Fruit fly (Drosophila melanogaster) whole organism, wandering third instar larva: ENCODE data around the gene gammaCOP.

ENCODE experiments used
- CG32264 ChIP-seq: fragments of 200-800 bp; sonication (Bioruptor generic); optimal IDR thresholded peaks from 2 replicates; lab custom pipeline; 2016; ENCODE audit warnings: missing biosample characterization, missing genetic modification characterization
- CG9705 ChIP-seq: fragments of 200-800 bp; sonication (Bioruptor generic); optimal IDR thresholded peaks from 2 replicates; lab custom pipeline; 2018; ENCODE audit warnings: missing biosample characterization, mild to moderate bottlenecking, missing genetic modification characterization
- Dfd ChIP-seq: fragments of >200 bp; optimal IDR thresholded peaks from 2 replicates; lab custom pipeline; 2017; ENCODE audit warnings: missing biosample characterization, missing genetic modification characterization
- Dif ChIP-seq: fragments of 200-275, 200-300 bp; sonication (Bioruptor generic); optimal IDR thresholded peaks from 2 replicates; lab custom pipeline; 2018; ENCODE audit warnings: missing biosample characterization, missing genetic modification characterization; ENCODE audit not compliant: partially characterized antibody
- GATAd ChIP-seq: sonication (Bioruptor generic); optimal IDR thresholded peaks from 2 replicates; lab custom pipeline; 2016; ENCODE audit warnings: missing biosample characterization, missing genetic modification characterization
- Hnf4 ChIP-seq: fragments of 200-800 bp; sonication (Bioruptor generic); optimal IDR thresholded peaks from 2 replicates; lab custom pipeline; 2016; ENCODE audit warnings: missing biosample characterization, mild to moderate bottlenecking, missing genetic modification characterization
- Hr83 ChIP-seq: fragments of 200-300 bp; sonication (Bioruptor generic); optimal IDR thresholded peaks from 2 replicates; lab custom pipeline; 2016; ENCODE audit warnings: missing biosample characterization, mild to moderate bottlenecking, missing genetic modification characterization, moderate library complexity; ENCODE audit not compliant: poor library complexity, severe bottlenecking
- Jra ChIP-seq: sonication (Bioruptor generic); optimal IDR thresholded peaks from 2 replicates; lab custom pipeline; 2016; ENCODE audit warnings: missing biosample characterization, missing genetic modification characterization
- Myc ChIP-seq: fragments of >200 bp; optimal IDR thresholded peaks from 2 replicates; lab custom pipeline; 2017
- N ChIP-seq: fragments of >200 bp; optimal IDR thresholded peaks from 2 replicates; lab custom pipeline; 2018; ENCODE audit warnings: missing biosample characterization, missing external identifiers, missing genetic modification characterization
- OdsH ChIP-seq: fragments of 200-800 bp; sonication (Bioruptor generic); optimal IDR thresholded peaks from 2 replicates; lab custom pipeline; 2016; ENCODE audit warnings: missing biosample characterization, mild to moderate bottlenecking, missing genetic modification characterization
- Rel ChIP-seq, 2 experiments: fragments of 200-800 bp; sonication (Bioruptor generic) in 1 of 2; optimal IDR thresholded peaks; 2 replicates in 1 of 2; 3 replicates in 1 of 2; lab custom pipeline; 2016 to 2019; ENCODE audit warnings: mild to moderate bottlenecking in 2 of 2, missing biosample characterization in 2 of 2, missing genetic modification characterization in 2 of 2, moderate library complexity in 1 of 2
- Sp1 ChIP-seq: fragments of 200-800 bp; sonication (Bioruptor generic); optimal IDR thresholded peaks from 3 replicates; lab custom pipeline; 2019; ENCODE audit warnings: missing biosample characterization, mild to moderate bottlenecking, missing genetic modification characterization, moderate library complexity
- Vsx2 ChIP-seq: fragments of 200-300, 225-300 bp; sonication (Bioruptor generic); optimal IDR thresholded peaks from 2 replicates; lab custom pipeline; 2018; ENCODE audit warnings: missing biosample characterization, missing genetic modification characterization; ENCODE audit not compliant: partially characterized antibody
- br ChIP-seq: fragments of 200-800 bp; sonication (Bioruptor generic); optimal IDR thresholded peaks from 2 replicates; lab custom pipeline; 2016; ENCODE audit warnings: missing biosample characterization, missing genetic modification characterization
- dl ChIP-seq, 2 experiments: fragments of 175-275, 200-275 bp in 1 of 2; fragments of 200-275 bp in 1 of 2; sonication (Bioruptor generic); optimal IDR thresholded peaks; lab custom pipeline; 2018; ENCODE audit warnings: mild to moderate bottlenecking in 2 of 2, missing biosample characterization in 2 of 2, missing genetic modification characterization in 2 of 2, moderate library complexity in 2 of 2; ENCODE audit not compliant: partially characterized antibody in 2 of 2, insufficient read depth in 1 of 2
- dmrt93B ChIP-seq: fragments of 200-800 bp; sonication (Bioruptor generic); optimal IDR thresholded peaks from 2 replicates; lab custom pipeline; 2018; ENCODE audit warnings: missing biosample characterization, mild to moderate bottlenecking, missing genetic modification characterization
- dsf ChIP-seq: sonication (Bioruptor generic); optimal IDR thresholded peaks from 2 replicates; lab custom pipeline; 2016; ENCODE audit warnings: missing biosample characterization, missing genetic modification characterization, borderline replicate concordance
- ey ChIP-seq: fragments of 200-800 bp; sonication (Bioruptor generic); optimal IDR thresholded peaks from 2 replicates; lab custom pipeline; 2016; ENCODE audit warnings: missing biosample characterization, missing genetic modification characterization
- fru ChIP-seq: fragments of 200-800 bp; sonication (Bioruptor generic); optimal IDR thresholded peaks from 3 replicates; lab custom pipeline; 2016; ENCODE audit warnings: missing biosample characterization, mild to moderate bottlenecking, missing genetic modification characterization
- h ChIP-seq: fragments of 200-800 bp; sonication (Bioruptor generic); optimal IDR thresholded peaks from 3 replicates; lab custom pipeline; 2016; ENCODE audit warnings: missing biosample characterization, mild to moderate bottlenecking, missing genetic modification characterization
- pan ChIP-seq: fragments of >200 bp; optimal IDR thresholded peaks from 2 replicates; lab custom pipeline; 2017
- psq ChIP-seq: fragments of 200-800 bp; sonication (Bioruptor generic); optimal IDR thresholded peaks from 3 replicates; lab custom pipeline; 2017; ENCODE audit warnings: missing biosample characterization, mild to moderate bottlenecking, missing genetic modification characterization, moderate library complexity
- rgr ChIP-seq: fragments of 200-800 bp; sonication (Bioruptor generic); optimal IDR thresholded peaks from 3 replicates; lab custom pipeline; 2016; ENCODE audit warnings: missing biosample characterization, mild to moderate bottlenecking, missing genetic modification characterization
- sage ChIP-seq: fragments of 200-800 bp; sonication (Bioruptor generic); optimal IDR thresholded peaks from 2 replicates; lab custom pipeline; 2016; ENCODE audit warnings: missing biosample characterization, mild to moderate bottlenecking, missing genetic modification characterization
- sv ChIP-seq: fragments of 200-800 bp; sonication (Bioruptor generic); optimal IDR thresholded peaks from 3 replicates; lab custom pipeline; 2016; ENCODE audit warnings: missing biosample characterization, missing genetic modification characterization
- tai ChIP-seq: sonication (Bioruptor generic); optimal IDR thresholded peaks from 2 replicates; lab custom pipeline; 2016; ENCODE audit warnings: missing biosample characterization, missing genetic modification characterization
- usp ChIP-seq: fragments of >200 bp; optimal IDR thresholded peaks from 2 replicates; lab custom pipeline; 2017; ENCODE audit warnings: missing biosample characterization, missing genetic modification characterization

Gene gammaCOP

DNA sequence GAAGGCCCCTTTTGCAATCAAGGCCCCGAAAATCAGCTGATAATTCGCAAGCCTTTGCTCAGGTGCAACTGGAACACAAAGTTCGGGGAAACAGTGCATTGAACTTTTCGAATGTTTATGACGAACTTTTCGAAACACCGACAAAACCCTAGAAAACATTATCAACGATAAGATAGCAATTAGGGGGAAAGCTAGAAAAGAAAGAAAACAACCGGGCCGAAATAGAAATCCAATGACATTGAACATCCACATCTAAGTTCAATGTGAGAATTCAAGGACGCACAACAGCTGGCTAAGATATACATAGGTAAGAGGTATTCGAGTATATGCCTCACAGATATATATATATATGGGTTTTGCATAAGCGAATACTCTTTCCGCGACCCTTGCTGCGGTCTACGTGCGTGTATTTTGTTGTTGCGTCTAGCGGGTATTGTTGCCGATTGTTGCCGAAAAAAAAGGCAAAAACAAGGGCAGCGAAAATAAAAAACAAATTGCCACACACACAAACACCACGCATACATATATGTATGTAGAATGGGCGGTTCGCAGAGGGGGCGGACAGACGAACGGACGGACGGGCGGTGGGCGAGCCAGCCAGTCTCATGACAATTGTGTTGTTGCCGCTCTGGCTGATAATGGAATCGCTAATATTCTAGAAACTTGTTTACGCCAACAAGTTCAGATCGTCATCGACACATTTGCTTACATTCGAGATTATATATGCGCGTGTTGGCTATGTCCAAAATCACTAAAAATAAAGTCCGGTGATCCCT, 27.8 kb downstream of the gammaCOP start (continued):
- TF ChIP-seq dsf: no peak

DNA sequence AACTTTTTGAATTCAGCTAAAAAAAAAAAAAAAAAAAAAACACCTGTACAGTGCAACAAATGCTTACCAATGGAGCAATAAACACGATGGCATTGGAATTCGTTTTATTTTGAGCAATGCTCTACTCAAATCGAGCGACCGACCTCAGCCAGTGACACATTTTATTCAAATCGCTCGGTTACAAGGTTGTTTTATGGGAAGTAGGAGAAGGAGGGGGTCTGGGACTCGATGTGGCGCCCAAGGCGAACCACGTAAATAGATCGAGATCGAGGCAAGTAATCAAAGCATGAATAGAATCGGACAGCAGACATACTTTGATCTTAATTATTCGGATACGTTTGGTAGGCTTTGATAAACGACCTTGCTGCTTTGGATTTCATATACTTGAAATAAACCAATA, 31.3 kb downstream of the gammaCOP start:
- TF ChIP-seq Hr83 (GFP tag; lab: Kevin White, UChicago): no peak
- TF ChIP-seq Jra (GFP tag; lab: Kevin White, UChicago): no peak
- no peak for TF ChIP-seq dl (GFP tag; optimal IDR thresholded peaks at IDR 0.05; lab: Kevin White, UChicago; ENCODE audit: insufficient read depth in 1 of 2, partially characterized antibody in 2 of 2)
- TF ChIP-seq dsf: no peak
- no peak for TF ChIP-seq Dif (GFP tag; lab: Kevin White, UChicago)
- no peak for TF ChIP-seq pan
- TF ChIP-seq Myc (lab: Kevin White, UChicago): no peak
- no peak for TF ChIP-seq dmrt93B (GFP tag; lab: Kevin White, UChicago)
- TF ChIP-seq OdsH (GFP tag; lab: Kevin White, UChicago): no peak
- no peak for TF ChIP-seq h (GFP tag; lab: Kevin White, UChicago)
- no peak for TF ChIP-seq usp (GFP tag; lab: Kevin White, UChicago)
- no peak for TF ChIP-seq tai
- no peak for TF ChIP-seq GATAd (GFP tag; lab: Kevin White, UChicago)
- no peak for TF ChIP-seq ey (GFP tag; lab: Kevin White, UChicago)
- no peak for TF ChIP-seq Dfd (GFP tag; lab: Kevin White, UChicago)
- no peak for TF ChIP-seq Hnf4 (GFP tag; lab: Kevin White, UChicago)
- no peak for TF ChIP-seq br
- TF ChIP-seq Rel (GFP tag; optimal IDR thresholded peaks at IDR 0.05; lab: Kevin White, UChicago): no peak
- TF ChIP-seq Rel (tag; optimal IDR thresholded peaks at IDR 0.05; lab: Kevin White, UChicago): no peak
- no peak for TF ChIP-seq CG9705 (GFP tag; lab: Kevin White, UChicago)
- no peak for TF ChIP-seq sv (GFP tag; lab: Kevin White, UChicago)

DNA sequence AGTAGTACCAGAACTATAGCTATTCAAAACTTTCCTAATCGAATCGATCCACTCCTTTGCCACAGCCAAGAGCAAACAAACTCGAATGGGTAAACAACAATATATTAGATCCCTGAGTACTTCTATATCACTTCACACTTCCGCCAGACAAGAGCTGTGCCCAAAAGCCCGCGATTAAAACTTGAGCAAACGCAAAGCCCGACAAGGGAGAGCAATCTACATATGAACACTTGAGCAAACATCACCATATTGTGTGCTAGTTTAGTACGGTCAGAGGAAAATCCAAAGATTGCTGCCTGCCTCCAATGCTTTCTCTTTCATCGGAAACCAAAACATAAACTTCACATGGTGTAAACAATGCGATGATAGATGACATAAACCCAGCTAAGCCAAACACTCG, 31.7 kb downstream of the gammaCOP start:
- TF ChIP-seq psq (no peak), Vsx2 (GFP tag; lab: Kevin White, UChicago) (no peak), Rel (GFP tag; optimal IDR thresholded peaks at IDR 0.05; lab: Kevin White, UChicago) (no peak), Rel (tag; optimal IDR thresholded peaks at IDR 0.05; lab: Kevin White, UChicago) (no peak), Dfd (GFP tag; lab: Kevin White, UChicago) (no peak), dl (GFP tag; optimal IDR thresholded peaks at IDR 0.05; lab: Kevin White, UChicago; ENCODE audit: insufficient read depth in 1 of 2, partially characterized antibody in 2 of 2) (no peak)

DNA sequence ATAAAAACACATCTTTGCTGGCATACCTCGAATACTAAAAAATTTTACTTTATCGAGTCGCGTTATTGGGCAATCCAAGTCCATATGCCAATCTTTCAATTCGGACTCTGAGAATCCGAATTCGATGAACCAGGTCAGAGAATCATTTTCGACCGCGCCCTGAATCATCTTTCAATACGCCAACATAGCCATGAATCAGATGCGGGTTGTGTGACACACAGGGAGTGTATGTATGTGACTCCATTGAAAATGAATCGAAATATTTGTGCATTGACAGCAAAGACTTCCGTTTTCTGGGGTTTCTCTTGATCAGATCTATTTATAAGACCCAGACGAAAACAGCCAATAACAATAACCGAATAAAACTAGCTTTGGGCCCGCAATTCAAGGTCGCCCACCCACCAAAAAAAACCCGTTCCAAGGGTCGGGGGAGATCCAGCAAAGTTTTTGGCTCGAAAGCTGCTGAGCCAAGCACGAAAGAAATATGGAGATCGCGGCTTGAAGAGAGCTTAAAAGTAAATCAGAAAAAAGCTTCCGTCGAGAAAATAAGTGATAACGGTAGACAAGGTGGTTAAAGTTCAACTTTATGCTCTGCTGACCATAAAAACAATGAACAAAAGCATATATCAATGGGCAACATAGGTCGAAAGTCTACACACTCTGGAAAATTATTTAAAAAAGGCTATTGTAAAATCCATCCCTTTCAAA, 32.6 kb downstream of the gammaCOP start:
- TF ChIP-seq dsf (no peak), Hnf4 (GFP tag; lab: Kevin White, UChicago) (peak; percentile 2)

DNA sequence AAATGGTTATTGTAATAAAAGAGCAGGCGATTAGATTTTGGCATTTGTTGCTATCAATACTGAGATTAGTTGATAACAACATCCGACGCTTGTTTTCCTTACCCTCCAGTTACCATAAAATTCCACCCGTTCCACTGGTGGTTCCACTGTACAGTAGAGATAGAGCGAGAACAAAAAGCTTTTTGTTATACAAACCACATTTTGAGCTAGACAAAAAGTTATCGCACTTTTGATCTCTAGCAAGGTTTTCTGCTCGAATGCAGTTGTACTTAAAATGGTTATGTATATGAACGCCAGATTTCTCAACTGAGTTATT, 33.1 kb downstream of the gammaCOP start:
- no peak for TF ChIP-seq usp (GFP tag; lab: Kevin White, UChicago)
- no peak for TF ChIP-seq Dif (GFP tag; lab: Kevin White, UChicago)
- no peak for TF ChIP-seq sv (GFP tag; lab: Kevin White, UChicago)
- TF ChIP-seq CG32264 (GFP tag; lab: Kevin White, UChicago): no peak
- no peak for TF ChIP-seq N (GFP tag; lab: Kevin White, UChicago)
- TF ChIP-seq Jra (GFP tag; lab: Kevin White, UChicago): no peak
- no peak for TF ChIP-seq Sp1 (GFP tag; lab: Kevin White, UChicago)
- TF ChIP-seq dmrt93B (GFP tag; lab: Kevin White, UChicago): no peak
- no peak for TF ChIP-seq Vsx2 (GFP tag; lab: Kevin White, UChicago)
- TF ChIP-seq br: no peak
- no peak for TF ChIP-seq rgr
- TF ChIP-seq pan: no peak
- no peak for TF ChIP-seq sage (GFP tag; lab: Kevin White, UChicago)
- no peak for TF ChIP-seq fru (GFP tag; lab: Kevin White, UChicago)
- no peak for TF ChIP-seq Myc (lab: Kevin White, UChicago)
- TF ChIP-seq Dfd (GFP tag; lab: Kevin White, UChicago): no peak
